Worm (Caenorhabditis elegans): ENCODE data around the gene W08F4.3.
A peak's percentile ranks its signal among the peaks of the same experiment; 100 is the strongest.

Gene W08F4.3

ce11 chrII:602020-602419, 21.6 kb downstream of the W08F4.3 start, which contains the start of gene nhl-3:
TSS of gene nhl-3 (minus strand) at chrII:602120.
- no peak for TF ChIP-seq nhr-76 (tag; optimal IDR thresholded peaks at IDR 0.05)
- no peak for TF ChIP-seq unc-62 (GFP tag; optimal IDR thresholded peaks at IDR 0.05)
- TF ChIP-seq mdl-1 (tag; optimal IDR thresholded peaks at IDR 0.05): no peak
- no peak for TF ChIP-seq nhr-237 (tag; optimal IDR thresholded peaks at IDR 0.05)
- no peak for TF ChIP-seq lin-39 (tag; optimal IDR thresholded peaks at IDR 0.05)
- TF ChIP-seq daf-12 (tag; optimal IDR thresholded peaks at IDR 0.05): no peak
- no peak for TF ChIP-seq skn-1 (tag; optimal IDR thresholded peaks at IDR 0.05)
- no peak for TF ChIP-seq elt-3 (tag; optimal IDR thresholded peaks at IDR 0.05)
- TF ChIP-seq lin-15B (tag; optimal IDR thresholded peaks at IDR 0.05): no peak
- no peak for TF ChIP-seq fkh-10 (GFP tag; optimal IDR thresholded peaks at IDR 0.05)
- TF ChIP-seq elt-1 (tag; optimal IDR thresholded peaks at IDR 0.05): no peak

- TF ChIP-seq zag-1 (tag; optimal IDR thresholded peaks at IDR 0.05): no peak
- TF ChIP-seq pqm-1 (tag; optimal IDR thresholded peaks at IDR 0.05): peak; percentile 8
- TF ChIP-seq lin-15B (tag; optimal IDR thresholded peaks at IDR 0.05): peak; percentile 17
- TF ChIP-seq mml-1 (tag; optimal IDR thresholded peaks at IDR 0.05): no peak
- TF ChIP-seq ZK546.5 (tag; optimal IDR thresholded peaks at IDR 0.05): no peak
- peak; percentile 92 for TF ChIP-seq snpc-4 (tag; optimal IDR thresholded peaks at IDR 0.05)
- peak; percentile 94 for TF ChIP-seq lin-39 (tag; optimal IDR thresholded peaks at IDR 0.05)
- TF ChIP-seq ceh-16 (tag; optimal IDR thresholded peaks at IDR 0.05): no peak
- peak; percentile 23 for TF ChIP-seq nhr-25 (tag; optimal IDR thresholded peaks at IDR 0.05)
- TF ChIP-seq egl-5 (tag; optimal IDR thresholded peaks at IDR 0.05): peak; percentile 20
- peak; percentile 14 for TF ChIP-seq unc-62 (GFP tag; optimal IDR thresholded peaks at IDR 0.05)
- peak; percentile 74 for TF ChIP-seq hmg-11 (tag; optimal IDR thresholded peaks at IDR 0.05)
- peak; percentile 28 for TF ChIP-seq skn-1 (tag; optimal IDR thresholded peaks at IDR 0.05)
- no peak for TF ChIP-seq ceh-9 (tag; optimal IDR thresholded peaks at IDR 0.05)
- TF ChIP-seq nfya-1 (tag; optimal IDR thresholded peaks at IDR 0.05; ENCODE audit: insufficient read depth): peak; percentile 65
- TF ChIP-seq pha-4 (tag; optimal IDR thresholded peaks at IDR 0.05): peak; percentile 34
- no peak for TF ChIP-seq R02D3.7 (tag; optimal IDR thresholded peaks at IDR 0.05)
- TF ChIP-seq nhr-23 (tag; optimal IDR thresholded peaks at IDR 0.05): peak; percentile 65
- TF ChIP-seq elt-2 (tag; optimal IDR thresholded peaks at IDR 0.05): no peak
- no peak for TF ChIP-seq sea-2 (GFP tag; optimal IDR thresholded peaks at IDR 0.05)
- peak; percentile 19 for TF ChIP-seq ceh-28 (tag; optimal IDR thresholded peaks at IDR 0.05)
Observed at ce11 chrII:602969-603368, 22.6 kb downstream of the W08F4.3 start.

ce11 chrII:605267-605666, 24.9 kb downstream of the W08F4.3 start, which contains the start of gene W04H10.2:
TSS of gene W04H10.2 (plus strand) at chrII:605567.
- no peak for TF ChIP-seq ceh-16 (tag; optimal IDR thresholded peaks at IDR 0.05)
- TF ChIP-seq tbx-2 (tag; optimal IDR thresholded peaks at IDR 0.05): no peak
- TF ChIP-seq nhr-76 (tag; optimal IDR thresholded peaks at IDR 0.05): no peak
- no peak for TF ChIP-seq nhr-67 (tag; optimal IDR thresholded peaks at IDR 0.05)
- TF ChIP-seq skn-1 (tag; optimal IDR thresholded peaks at IDR 0.05): no peak
- no peak for TF ChIP-seq nhr-43 (tag; optimal IDR thresholded peaks at IDR 0.05; ENCODE audit: poor library complexity, severe bottlenecking)
- TF ChIP-seq pqm-1 (tag; optimal IDR thresholded peaks at IDR 0.05): no peak
- TF ChIP-seq daf-12 (tag; optimal IDR thresholded peaks at IDR 0.05): no peak
- no peak for TF ChIP-seq lsy-12 (tag; optimal IDR thresholded peaks at IDR 0.05)
- no peak for TF ChIP-seq aly-2 (tag; optimal IDR thresholded peaks at IDR 0.05)
- no peak for TF ChIP-seq lin-39 (tag; optimal IDR thresholded peaks at IDR 0.05)
- no peak for TF ChIP-seq ama-1 (optimal IDR thresholded peaks at IDR 0.05)
- no peak for TF ChIP-seq sea-2 (GFP tag; optimal IDR thresholded peaks at IDR 0.05)
- TF ChIP-seq eor-1 (tag; optimal IDR thresholded peaks at IDR 0.05): no peak
- no peak for TF ChIP-seq nhr-77 (tag; optimal IDR thresholded peaks at IDR 0.05)
- no peak for TF ChIP-seq ceh-9 (tag; optimal IDR thresholded peaks at IDR 0.05)
- no peak for TF ChIP-seq pha-4 (tag; optimal IDR thresholded peaks at IDR 0.05)
- TF ChIP-seq ztf-4 (tag; optimal IDR thresholded peaks at IDR 0.05): no peak
- TF ChIP-seq nhr-25 (tag; optimal IDR thresholded peaks at IDR 0.05): no peak
- no peak for TF ChIP-seq zag-1 (tag; optimal IDR thresholded peaks at IDR 0.05)

ce11 chrII:606033-606432, 25.6 kb downstream of the W08F4.3 start, which contains the start of gene W04H10.5:
TSS of gene W04H10.5 (plus strand) at chrII:606333.
- TF ChIP-seq nhr-67 (tag; optimal IDR thresholded peaks at IDR 0.05): no peak
- no peak for TF ChIP-seq ama-1 (optimal IDR thresholded peaks at IDR 0.05)
- TF ChIP-seq ceh-82 (tag; optimal IDR thresholded peaks at IDR 0.05): no peak
- no peak for TF ChIP-seq ceh-16 (tag; optimal IDR thresholded peaks at IDR 0.05)
- TF ChIP-seq hmg-11 (tag; optimal IDR thresholded peaks at IDR 0.05): no peak
- no peak for TF ChIP-seq ceh-9 (tag; optimal IDR thresholded peaks at IDR 0.05)
- TF ChIP-seq nhr-77 (tag; optimal IDR thresholded peaks at IDR 0.05): no peak
- TF ChIP-seq ZK546.5 (tag; optimal IDR thresholded peaks at IDR 0.05): no peak
- TF ChIP-seq zag-1 (tag; optimal IDR thresholded peaks at IDR 0.05): no peak
- no peak for TF ChIP-seq tbx-2 (tag; optimal IDR thresholded peaks at IDR 0.05)
- TF ChIP-seq aly-2 (tag; optimal IDR thresholded peaks at IDR 0.05): no peak
- TF ChIP-seq snpc-4 (tag; optimal IDR thresholded peaks at IDR 0.05): no peak
- TF ChIP-seq pha-4 (tag; optimal IDR thresholded peaks at IDR 0.05): no peak
- no peak for TF ChIP-seq eor-1 (tag; optimal IDR thresholded peaks at IDR 0.05)
- no peak for TF ChIP-seq mml-1 (tag; optimal IDR thresholded peaks at IDR 0.05)
- no peak for TF ChIP-seq egl-27 (tag; optimal IDR thresholded peaks at IDR 0.05)
- no peak for TF ChIP-seq fkh-10 (GFP tag; optimal IDR thresholded peaks at IDR 0.05)
- no peak for TF ChIP-seq unc-62 (GFP tag; optimal IDR thresholded peaks at IDR 0.05)
- no peak for TF ChIP-seq ztf-4 (tag; optimal IDR thresholded peaks at IDR 0.05)

Measured in whole organism, L3 larva.